Worm (Caenorhabditis elegans) whole organism, young adult: ENCODE measurements around the gene M03A1.8.

ENCODE experiments used
- B0019.2 ChIP-seq: fragments of 200-800 bp; sonication (Bioruptor generic); conservative IDR thresholded peaks from 2 replicates; pipeline ENCODE4 v1.3.6; 2022; ENCODE audit warnings: missing genetic modification reagents, missing genetic modification characterization, missing compliant biosample characterization
- B0035.1 ChIP-seq: sonication (generic microtip); optimal IDR thresholded peaks from 2 replicates; lab custom pipeline; 2016; ENCODE audit warnings: missing genetic modification characterization, mild to moderate bottlenecking, missing compliant biosample characterization, missing genotype, missing genetic modification reagents
- D2030.7 ChIP-seq: fragments of 200-800 bp; sonication (Bioruptor generic); IDR thresholded peaks from 2 replicates; pipeline ENCODE4 v1.3.6; 2022; ENCODE audit warnings: missing genetic modification reagents, missing genetic modification characterization, missing compliant biosample characterization
- F10E7.11 ChIP-seq: sonication (generic microtip); optimal IDR thresholded peaks from 2 replicates; lab custom pipeline; 2017; ENCODE audit warnings: mild to moderate bottlenecking, missing genetic modification characterization, moderate library complexity, missing compliant biosample characterization
- F49E8.2 ChIP-seq: sonication (generic microtip); optimal IDR thresholded peaks from 3 replicates; lab custom pipeline; 2017; ENCODE audit warnings: missing genetic modification characterization, mild to moderate bottlenecking, missing compliant biosample characterization, antibody characterized with exemption, moderate library complexity; ENCODE audit not compliant: insufficient read depth
- T07F8.4 ChIP-seq: sonication (generic microtip); optimal IDR thresholded peaks from 2 replicates; lab custom pipeline; 2016; ENCODE audit warnings: mild to moderate bottlenecking, missing genetic modification characterization, moderate library complexity, missing compliant biosample characterization
- T26A5.8 ChIP-seq: sonication (generic microtip); optimal IDR thresholded peaks from 2 replicates; lab custom pipeline; 2016; ENCODE audit warnings: missing genetic modification characterization, missing compliant biosample characterization
- Y53F4B.3 ChIP-seq: fragments of 200-800 bp; sonication (Bioruptor generic); IDR thresholded peaks from 2 replicates; pipeline ENCODE4 v1.3.6; 2022; ENCODE audit warnings: missing genetic modification reagents, missing genetic modification characterization, missing compliant biosample characterization
- Y53G8AR.9 ChIP-seq: fragments of 200-800 bp; sonication (Bioruptor generic); conservative IDR thresholded peaks from 2 replicates; pipeline ENCODE4 v1.3.6; 2022; ENCODE audit warnings: missing genetic modification reagents, missing genetic modification characterization, missing compliant biosample characterization
- Y95B8A.8 ChIP-seq: fragments of 200-800 bp; sonication (Bioruptor generic); IDR thresholded peaks from 2 replicates; pipeline ENCODE4 v1.3.6; 2022; ENCODE audit warnings: missing genetic modification reagents, missing genetic modification characterization, missing compliant biosample characterization
- aptf-2 ChIP-seq: fragments of 200-800 bp; sonication (Bioruptor generic); conservative IDR thresholded peaks from 2 replicates; pipeline ENCODE4 v1.3.6; 2022; ENCODE audit warnings: missing genetic modification reagents, missing genetic modification characterization, missing compliant biosample characterization
- aptf-3 ChIP-seq: fragments of 200-800 bp; sonication (Bioruptor generic); IDR thresholded peaks from 2 replicates; pipeline ENCODE4 v1.3.6; 2022; ENCODE audit warnings: missing genetic modification characterization, missing compliant biosample characterization
- atf-7 ChIP-seq: sonication (generic microtip); optimal IDR thresholded peaks from 2 replicates; lab custom pipeline; 2017; ENCODE audit warnings: mild to moderate bottlenecking, missing genetic modification characterization, missing compliant biosample characterization
- attf-5 ChIP-seq: fragments of 200-800 bp; sonication (Bioruptor generic); optimal IDR thresholded peaks from 2 replicates; lab custom pipeline; 2018; ENCODE audit warnings: mild to moderate bottlenecking, missing genetic modification characterization, missing compliant biosample characterization
- attf-6 ChIP-seq: fragments of 200-800 bp; sonication (Bioruptor generic); IDR thresholded peaks from 2 replicates; pipeline ENCODE4 v1.3.6; 2022; ENCODE audit warnings: missing genetic modification reagents, missing genetic modification characterization, missing compliant biosample characterization
- bed-1 ChIP-seq: fragments of 200-800 bp; sonication (Bioruptor generic); IDR thresholded peaks from 2 replicates; pipeline ENCODE4 v1.3.6; 2022; ENCODE audit warnings: missing genetic modification reagents, missing genetic modification characterization, missing compliant biosample characterization
- ceh-100 ChIP-seq: fragments of 200-800 bp; sonication (Bioruptor generic); IDR thresholded peaks from 2 replicates; pipeline ENCODE4 v1.3.6; 2022; ENCODE audit warnings: missing genetic modification reagents, missing genetic modification characterization, missing compliant biosample characterization
- ceh-27 ChIP-seq: fragments of 200-800 bp; sonication (Bioruptor generic); optimal IDR thresholded peaks from 2 replicates; lab custom pipeline; 2018; ENCODE audit warnings: mild to moderate bottlenecking, missing genetic modification characterization, moderate library complexity, missing compliant biosample characterization
- ceh-58 ChIP-seq: fragments of 200-800 bp; sonication (Bioruptor generic); IDR thresholded peaks from 2 replicates; pipeline ENCODE4 v1.3.6; 2022; ENCODE audit warnings: missing genetic modification characterization, missing compliant biosample characterization
- ceh-79 ChIP-seq: sonication (generic microtip); optimal IDR thresholded peaks from 2 replicates; lab custom pipeline; 2017; ENCODE audit warnings: mild to moderate bottlenecking, missing genetic modification characterization, missing compliant biosample characterization
- ceh-91 ChIP-seq: fragments of 200-800 bp; sonication (Bioruptor generic); IDR thresholded peaks from 2 replicates; pipeline ENCODE4 v1.3.6; 2022; ENCODE audit warnings: missing genetic modification reagents, missing genetic modification characterization, missing compliant biosample characterization
- chd-7 ChIP-seq: sonication (generic microtip); optimal IDR thresholded peaks from 2 replicates; lab custom pipeline; 2016; ENCODE audit warnings: mild to moderate bottlenecking, missing genetic modification characterization, moderate library complexity, missing compliant biosample characterization
- egrh-3 ChIP-seq: fragments of 200-800 bp; sonication (Bioruptor generic); IDR thresholded peaks from 2 replicates; pipeline ENCODE4 v1.3.6; 2022; ENCODE audit warnings: missing genetic modification reagents, missing genetic modification characterization, missing compliant biosample characterization
- ets-4 ChIP-seq: fragments of 200-800 bp; sonication (Bioruptor generic); optimal IDR thresholded peaks from 2 replicates; lab custom pipeline; 2018; ENCODE audit warnings: mild to moderate bottlenecking, missing genetic modification characterization, missing compliant biosample characterization
- gei-17 ChIP-seq: fragments of 200-800 bp; sonication (Bioruptor generic); optimal IDR thresholded peaks from 2 replicates; lab custom pipeline; 2018; ENCODE audit warnings: mild to moderate bottlenecking, missing genetic modification characterization, missing compliant biosample characterization
- hmg-20 ChIP-seq: fragments of 200-800 bp; sonication (Bioruptor generic); IDR thresholded peaks from 2 replicates; pipeline ENCODE4 v1.3.6; 2022; ENCODE audit warnings: missing genetic modification reagents, missing genetic modification characterization, missing compliant biosample characterization
- hrde-1 ChIP-seq: sonication (generic microtip); optimal IDR thresholded peaks from 2 replicates; lab custom pipeline; 2016; ENCODE audit warnings: missing genetic modification characterization, mild to moderate bottlenecking, missing compliant biosample characterization, moderate library complexity, missing genotype, missing genetic modification reagents, borderline replicate concordance
- hsf-1 ChIP-seq: fragments of 200-800 bp; sonication (Bioruptor generic); IDR thresholded peaks from 2 replicates; pipeline ENCODE4 v1.3.6; 2022; ENCODE audit warnings: missing genetic modification reagents, missing genetic modification characterization, missing compliant biosample characterization
- madf-10 ChIP-seq: sonication (generic microtip); optimal IDR thresholded peaks from 2 replicates; lab custom pipeline; 2016; ENCODE audit warnings: mild to moderate bottlenecking, missing genetic modification characterization, missing compliant biosample characterization
- madf-8 ChIP-seq: fragments of 200-800 bp; sonication (Bioruptor generic); conservative IDR thresholded peaks from 2 replicates; pipeline ENCODE4 v1.3.6; 2022; ENCODE audit warnings: missing genetic modification reagents, missing genetic modification characterization, missing compliant biosample characterization
- mxl-1 ChIP-seq: sonication (generic microtip); optimal IDR thresholded peaks from 2 replicates; lab custom pipeline; 2016; ENCODE audit warnings: missing genetic modification characterization, missing compliant biosample characterization
- nhr-80 ChIP-seq: sonication (generic microtip); optimal IDR thresholded peaks from 2 replicates; lab custom pipeline; 2016; ENCODE audit warnings: missing genetic modification characterization, missing compliant biosample characterization
- pbrm-1 ChIP-seq: fragments of 200-800 bp; sonication (Bioruptor generic); IDR thresholded peaks from 2 replicates; pipeline ENCODE4 v1.3.6; 2022; ENCODE audit warnings: missing genetic modification reagents, missing genetic modification characterization, missing compliant biosample characterization
- pha-4 ChIP-seq: fragments of 150-350 bp; sonication (generic microtip); optimal IDR thresholded peaks from 2 replicates; lab custom pipeline; 2014; ENCODE audit warnings: missing biosample characterization, missing genetic modification reagents, missing genetic modification characterization
- rcor-1 ChIP-seq: fragments of 200-800 bp; sonication (Bioruptor generic); IDR thresholded peaks from 2 replicates; pipeline ENCODE4 v1.3.6; 2022; ENCODE audit warnings: missing genetic modification reagents, missing genetic modification characterization, missing compliant biosample characterization
- sea-2 ChIP-seq: fragments of 200-800 bp; sonication (Bioruptor generic); IDR thresholded peaks from 2 replicates; pipeline ENCODE4 v1.3.6; 2022; ENCODE audit warnings: missing genetic modification characterization, missing compliant biosample characterization
- somi-1 ChIP-seq: fragments of 200-800 bp; sonication (Bioruptor generic); optimal IDR thresholded peaks from 2 replicates; lab custom pipeline; 2018; ENCODE audit warnings: mild to moderate bottlenecking, missing genetic modification characterization, missing compliant biosample characterization
- tlf-1 ChIP-seq: fragments of 200-800 bp; sonication (Bioruptor generic); optimal IDR thresholded peaks from 2 replicates; lab custom pipeline; 2018; ENCODE audit warnings: mild to moderate bottlenecking, missing genetic modification characterization, missing compliant biosample characterization
- unc-130 ChIP-seq: sonication (generic microtip); optimal IDR thresholded peaks from 2 replicates; lab custom pipeline; 2016; ENCODE audit warnings: missing genetic modification reagents, missing genetic modification characterization, missing compliant biosample characterization
- zim-3 ChIP-seq: sonication (generic microtip); optimal IDR thresholded peaks from 2 replicates; lab custom pipeline; 2017; ENCODE audit warnings: mild to moderate bottlenecking, missing genetic modification characterization, moderate library complexity, missing compliant biosample characterization
- ztf-18 ChIP-seq: sonication (generic microtip); optimal IDR thresholded peaks from 2 replicates; lab custom pipeline; 2016; ENCODE audit warnings: missing genotype, mild to moderate bottlenecking, missing genetic modification characterization, missing compliant biosample characterization
- ztf-3 ChIP-seq: fragments of 200-800 bp; sonication (Bioruptor generic); optimal IDR thresholded peaks from 2 replicates; lab custom pipeline; 2018; ENCODE audit warnings: mild to moderate bottlenecking, missing genetic modification characterization, missing compliant biosample characterization
- ztf-6 ChIP-seq: fragments of 200-800 bp; sonication (Bioruptor generic); IDR thresholded peaks from 2 replicates; pipeline ENCODE4 v1.3.6; 2022; ENCODE audit warnings: missing genetic modification reagents, missing genetic modification characterization, missing compliant biosample characterization

The M03A1.8 gene

ce11 chrII:4560068-4560467 is at the start of gene M03A1.8:
M03A1.8 (plus strand) TSS chrII:4560336.
- TF ChIP-seq Y53G8AR.9 (GFP tag; lab: Robert Waterston, UW) (no peak), zim-3 (no peak), ceh-58 (GFP tag; lab: Robert Waterston, UW) (no peak), hsf-1 (no peak), gei-17 (GFP tag; lab: Kevin White, UChicago) (no peak)
- TF ChIP-seq, all 124 proteins: peak for 0

- TF ChIP-seq unc-130 = no peak
- no peak for TF ChIP-seq rcor-1 (GFP tag; lab: Robert Waterston, UW)
- TF ChIP-seq F49E8.2 = no peak
- no peak for TF ChIP-seq madf-8
- TF ChIP-seq bed-1 = no peak
- no peak for TF ChIP-seq ztf-18 (tag; lab: Kevin White, UChicago)
- TF ChIP-seq sea-2 (GFP tag; lab: Robert Waterston, UW) = no peak
- no peak for TF ChIP-seq T26A5.8
- TF ChIP-seq T07F8.4 = no peak
- no peak for TF ChIP-seq mxl-1 (tag; lab: Kevin White, UChicago)
- no peak for TF ChIP-seq aptf-2 (GFP tag; lab: Robert Waterston, UW)
Measured at ce11 chrII:4510684-4511083, 49.5 kb upstream of the M03A1.8 start.

- TF ChIP-seq hmg-20 (GFP tag; lab: Robert Waterston, UW) (no peak), aptf-3 (GFP tag; lab: Robert Waterston, UW) (no peak), atf-7 (no peak), nhr-80 (tag; lab: Kevin White, UChicago) (no peak), madf-10 (no peak), egrh-3 (no peak)
Measured at ce11 chrII:4511911-4512310, 48.2 kb upstream of the M03A1.8 start, which contains the start of gene cyp-23A1. cyp-23A1 (plus strand) TSS chrII:4512211.

DNA sequence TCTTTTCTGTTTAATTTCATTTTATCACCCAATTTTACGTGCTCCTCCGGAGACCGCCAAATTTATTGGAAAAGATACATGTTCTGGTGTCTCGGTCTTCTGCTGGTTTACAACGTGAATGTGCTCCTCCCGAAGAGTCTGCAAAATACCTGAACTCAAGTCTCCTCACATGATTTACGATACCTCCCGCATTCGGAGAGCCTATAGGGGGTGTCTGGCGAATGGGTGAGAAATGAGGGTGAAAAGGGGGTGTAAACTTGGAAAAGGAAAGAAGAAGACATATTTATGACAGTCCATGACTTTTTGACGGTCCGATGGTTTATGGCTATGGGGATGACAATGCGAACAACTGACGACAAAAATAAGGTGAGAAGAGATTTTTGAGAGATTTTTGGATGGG is 43.8 kb upstream of the M03A1.8 start:
- TF ChIP-seq Y95B8A.8 (GFP tag; lab: Robert Waterston, UW) (no peak), pha-4 (no peak), tlf-1 (GFP tag; lab: Kevin White, UChicago) (no peak), ceh-91 (GFP tag; lab: Robert Waterston, UW) (no peak), attf-5 (no peak), ceh-27 (GFP tag; lab: Kevin White, UChicago) (no peak), F10E7.11 (tag; lab: Kevin White, UChicago) (no peak), Y53F4B.3 (GFP tag; lab: Robert Waterston, UW) (no peak), attf-6 (GFP tag; lab: Robert Waterston, UW) (no peak), somi-1 (GFP tag; lab: Kevin White, UChicago) (no peak), B0019.2 (GFP tag; lab: Robert Waterston, UW) (no peak), ceh-100 (GFP tag; lab: Robert Waterston, UW) (no peak), ceh-79 (tag; lab: Kevin White, UChicago) (no peak), madf-10 (no peak)

ce11 chrII:4517254-4517653 is 42.9 kb upstream of the M03A1.8 start:
- TF ChIP-seq pbrm-1 (GFP tag; lab: Robert Waterston, UW) (no peak), ztf-6 (GFP tag; lab: Robert Waterston, UW) (no peak), hmg-20 (GFP tag; lab: Robert Waterston, UW) (no peak), madf-10 (no peak), D2030.7 (GFP tag; lab: Robert Waterston, UW) (no peak), ztf-3 (GFP tag; lab: Kevin White, UChicago) (no peak), ceh-58 (GFP tag; lab: Robert Waterston, UW) (no peak), rcor-1 (GFP tag; lab: Robert Waterston, UW) (no peak), somi-1 (GFP tag; lab: Kevin White, UChicago) (no peak), hrde-1 (tag; lab: Kevin White, UChicago) (no peak), chd-7 (tag; lab: Kevin White, UChicago) (no peak), B0035.1 (tag; lab: Kevin White, UChicago) (no peak), ets-4 (GFP tag; lab: Kevin White, UChicago) (no peak), aptf-2 (GFP tag; lab: Robert Waterston, UW) (no peak)
